Worm (Caenorhabditis elegans) whole organism, midembryonic: ENCODE data around the gene lep-2.

Experiments used
- T22C8.4 ChIP-seq: fragments of 200-800 bp; sonication (Bioruptor generic); IDR thresholded peaks from 2 replicates; pipeline ENCODE4 v1.3.6; 2022; ENCODE audit warnings: missing genetic modification characterization, missing compliant biosample characterization
- cog-1 ChIP-seq: sonication (generic microtip); optimal IDR thresholded peaks from 2 replicates; lab custom pipeline; 2016; ENCODE audit warnings: missing genetic modification characterization, missing compliant biosample characterization
- flt-1 ChIP-seq: fragments of 200-800 bp; sonication (Bioruptor generic); IDR thresholded peaks from 2 replicates; pipeline ENCODE4 v1.3.6; 2022; ENCODE audit warnings: missing genetic modification characterization, missing compliant biosample characterization
- klf-2 ChIP-seq: fragments of 200-800 bp; sonication (Bioruptor generic); conservative IDR thresholded peaks from 2 replicates; pipeline ENCODE4 v1.3.6; 2022; ENCODE audit warnings: missing genetic modification reagents, missing genetic modification characterization, missing compliant biosample characterization
- med-1 ChIP-seq: sonication (generic microtip); optimal IDR thresholded peaks from 2 replicates; lab custom pipeline; 2017; ENCODE audit warnings: missing genetic modification characterization, mild to moderate bottlenecking, missing compliant biosample characterization, antibody characterized with exemption, missing genetic modification reagents; ENCODE audit not compliant: insufficient read depth
- tab-1 ChIP-seq: fragments of 200-800 bp; sonication (Bioruptor generic); IDR thresholded peaks from 2 replicates; pipeline ENCODE4 v1.3.6; 2022; ENCODE audit warnings: missing genetic modification characterization, missing compliant biosample characterization

ce11 chrIV:1015430-1015829 is 23.3 kb downstream of the lep-2 start:
- TF ChIP-seq tab-1 (GFP tag; lab: Robert Waterston, UW) = no peak
- TF ChIP-seq med-1 (GFP tag; lab: Kevin White, UChicago) = no peak
- TF ChIP-seq klf-2 (GFP tag; lab: Robert Waterston, UW) = no peak
- TF ChIP-seq cog-1 (tag; lab: Kevin White, UChicago) = no peak
- TF ChIP-seq flt-1 (GFP tag; lab: Robert Waterston, UW) = no peak
- no peak for TF ChIP-seq T22C8.4 (GFP tag; lab: Robert Waterston, UW)
